Worm (Caenorhabditis elegans) whole organism, mixed stage, embryonic: ENCODE data around the gene Y37D8A.25.

Experiments
- M03D4.4 ChIP-seq: sonication (generic microtip); optimal IDR thresholded peaks from 2 replicates; lab custom pipeline; 2017; ENCODE audit warnings: mild to moderate bottlenecking, missing genetic modification characterization, missing compliant biosample characterization
- bed-3 ChIP-seq: fragments of 200-800 bp; sonication (Bioruptor generic); optimal IDR thresholded peaks from 3 replicates; lab custom pipeline; 2018; ENCODE audit warnings: mild to moderate bottlenecking, missing genetic modification characterization, moderate library complexity, missing compliant biosample characterization
- blmp-1 ChIP-seq: fragments of 150-350 bp; optimal IDR thresholded peaks from 2 replicates; lab custom pipeline; 2014; ENCODE audit warnings: missing biosample characterization, missing genetic modification characterization
- ceh-43 ChIP-seq: fragments of 200-800 bp; sonication (Bioruptor generic); optimal IDR thresholded peaks from 2 replicates; lab custom pipeline; 2018; ENCODE audit warnings: mild to moderate bottlenecking, missing genetic modification characterization, moderate library complexity, missing compliant biosample characterization
- ceh-83 ChIP-seq: fragments of 200-800 bp; sonication (Bioruptor generic); optimal IDR thresholded peaks from 2 replicates; lab custom pipeline; 2018; ENCODE audit warnings: mild to moderate bottlenecking, missing genetic modification characterization, missing compliant biosample characterization
- ces-1 ChIP-seq: fragments of 150-350 bp; optimal IDR thresholded peaks from 2 replicates; lab custom pipeline; 2014; ENCODE audit warnings: missing biosample characterization, missing genetic modification reagents, missing genetic modification characterization
- cnd-1 ChIP-seq: fragments of 200-800 bp; sonication (Bioruptor generic); optimal IDR thresholded peaks from 2 replicates; lab custom pipeline; 2018; ENCODE audit warnings: mild to moderate bottlenecking, missing genetic modification characterization, missing compliant biosample characterization
- drap-1 ChIP-seq: fragments of 200-800 bp; sonication (Bioruptor generic); optimal IDR thresholded peaks from 3 replicates; lab custom pipeline; 2018; ENCODE audit warnings: mild to moderate bottlenecking, missing genetic modification characterization, missing compliant biosample characterization
- elt-1 ChIP-seq: sonication (generic microtip); optimal IDR thresholded peaks from 2 replicates; lab custom pipeline; 2017; ENCODE audit warnings: missing genetic modification characterization, mild to moderate bottlenecking, missing compliant biosample characterization, antibody characterized with exemption, moderate library complexity, borderline replicate concordance; ENCODE audit not compliant: insufficient read depth
- elt-3 ChIP-seq: fragments of 150-350 bp; optimal IDR thresholded peaks from 2 replicates; lab custom pipeline; 2014; ENCODE audit warnings: missing biosample characterization, missing genetic modification characterization
- flh-1 ChIP-seq: fragments of 200-800 bp; sonication (Bioruptor generic); optimal IDR thresholded peaks from 2 replicates; lab custom pipeline; 2018; ENCODE audit warnings: mild to moderate bottlenecking, missing genetic modification characterization, moderate library complexity, missing compliant biosample characterization
- hlh-1 ChIP-seq: fragments of 150-350 bp; optimal IDR thresholded peaks from 2 replicates; lab custom pipeline; 2014; ENCODE audit warnings: missing biosample characterization, missing genetic modification reagents, missing genetic modification characterization
- lin-13 ChIP-seq: fragments of 150-350 bp; optimal IDR thresholded peaks from 2 replicates; lab custom pipeline; 2014; ENCODE audit warnings: missing biosample characterization, missing genetic modification characterization
- mab-5 ChIP-seq: fragments of 150-350 bp; optimal IDR thresholded peaks from 2 replicates; lab custom pipeline; 2014; ENCODE audit warnings: missing biosample characterization, missing genetic modification characterization
- mep-1 ChIP-seq: fragments of 150-350 bp; optimal IDR thresholded peaks from 2 replicates; lab custom pipeline; 2017; ENCODE audit warnings: missing biosample characterization, missing genetic modification reagents, missing genetic modification characterization, inconsistent platforms
- nhr-12 ChIP-seq: fragments of 150-350 bp; optimal IDR thresholded peaks from 2 replicates; lab custom pipeline; 2014; ENCODE audit warnings: missing biosample characterization, missing genetic modification characterization
- nhr-2 ChIP-seq: fragments of 150-350 bp; optimal IDR thresholded peaks from 2 replicates; lab custom pipeline; 2014; ENCODE audit warnings: missing biosample characterization, missing genetic modification characterization
- nhr-237 ChIP-seq: fragments of 150-350 bp; optimal IDR thresholded peaks from 2 replicates; lab custom pipeline; 2014; ENCODE audit warnings: missing biosample characterization, missing genetic modification characterization
- nhr-28 ChIP-seq: fragments of 150-350 bp; optimal IDR thresholded peaks from 2 replicates; lab custom pipeline; 2014; ENCODE audit warnings: missing biosample characterization, missing genetic modification characterization
- nhr-76 ChIP-seq: sonication (generic microtip); optimal IDR thresholded peaks from 2 replicates; lab custom pipeline; 2017; ENCODE audit warnings: missing biosample characterization, missing genetic modification characterization
- sem-2 ChIP-seq: fragments of 200-800 bp; sonication (Bioruptor generic); optimal IDR thresholded peaks from 2 replicates; lab custom pipeline; 2018; ENCODE audit warnings: mild to moderate bottlenecking, missing genetic modification characterization, missing compliant biosample characterization
- sptf-1 ChIP-seq: sonication (generic microtip); optimal IDR thresholded peaks from 2 replicates; lab custom pipeline; 2017; ENCODE audit warnings: mild to moderate bottlenecking, missing genetic modification characterization, moderate library complexity, missing compliant biosample characterization
- tbx-8 ChIP-seq: fragments of 200-800 bp; sonication (Bioruptor generic); optimal IDR thresholded peaks from 2 replicates; lab custom pipeline; 2018; ENCODE audit warnings: mild to moderate bottlenecking, missing genetic modification characterization, moderate library complexity, missing compliant biosample characterization
- unc-120 ChIP-seq: sonication (generic microtip); optimal IDR thresholded peaks from 2 replicates; lab custom pipeline; 2017; ENCODE audit warnings: missing genetic modification characterization, missing compliant biosample characterization; ENCODE audit not compliant: poor library complexity, severe bottlenecking
- unc-39 ChIP-seq: fragments of 150-350 bp; optimal IDR thresholded peaks from 2 replicates; lab custom pipeline; 2014; ENCODE audit warnings: missing biosample characterization, missing genetic modification characterization
- unc-62 ChIP-seq: fragments of 150-350 bp; optimal IDR thresholded peaks from 2 replicates; lab custom pipeline; 2014; ENCODE audit warnings: missing biosample characterization, missing genetic modification reagents, missing genetic modification characterization
- ztf-11 ChIP-seq: fragments of 150-350 bp; optimal IDR thresholded peaks from 2 replicates; lab custom pipeline; 2014; ENCODE audit warnings: missing biosample characterization, missing genetic modification characterization

Y37D8A.25 gene

DNA sequence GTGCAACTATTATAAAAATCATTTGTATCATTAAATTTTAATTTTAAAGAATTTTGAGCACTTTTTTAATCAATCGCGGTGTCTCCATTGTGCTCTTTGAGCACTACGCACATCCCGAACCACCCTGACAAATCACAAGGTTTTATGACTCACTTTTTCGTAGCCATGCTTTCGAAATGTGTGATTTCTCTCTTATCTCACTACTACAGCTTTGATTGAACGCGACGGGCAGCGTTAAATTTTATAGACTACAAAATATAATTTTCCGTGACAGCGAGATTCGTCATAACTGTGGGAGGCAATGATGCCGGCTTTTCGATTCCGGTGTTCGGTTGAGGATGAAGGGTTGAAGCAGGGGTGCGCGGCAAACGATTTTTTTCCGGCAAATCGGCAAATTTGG is 29.6 kb upstream of the Y37D8A.25 start:
- no peak for TF ChIP-seq blmp-1 (tag; lab: Kevin White, UChicago)
- TF ChIP-seq nhr-2 (tag; lab: Kevin White, UChicago): no peak
- TF ChIP-seq elt-3 (tag; lab: Kevin White, UChicago): no peak
- TF ChIP-seq nhr-237: no peak
- TF ChIP-seq tbx-8 (GFP tag; lab: Kevin White, UChicago): no peak
- no peak for TF ChIP-seq bed-3
- no peak for TF ChIP-seq ceh-43 (GFP tag; lab: Kevin White, UChicago)
- no peak for TF ChIP-seq sem-2
- no peak for TF ChIP-seq sptf-1 (tag; lab: Kevin White, UChicago)
- TF ChIP-seq nhr-28 (tag; lab: Kevin White, UChicago): no peak
- TF ChIP-seq nhr-12 (tag; lab: Kevin White, UChicago): no peak
- TF ChIP-seq ceh-83: no peak
- no peak for TF ChIP-seq elt-1
- no peak for TF ChIP-seq unc-39 (tag; lab: Kevin White, UChicago)
- TF ChIP-seq mep-1 (tag; lab: Kevin White, UChicago): no peak
- TF ChIP-seq unc-62 (GFP tag; lab: Kevin White, UChicago): no peak
- TF ChIP-seq flh-1 (GFP tag; lab: Kevin White, UChicago): no peak
- TF ChIP-seq cnd-1 (tag; lab: Kevin White, UChicago): no peak
- TF ChIP-seq nhr-76: no peak

DNA sequence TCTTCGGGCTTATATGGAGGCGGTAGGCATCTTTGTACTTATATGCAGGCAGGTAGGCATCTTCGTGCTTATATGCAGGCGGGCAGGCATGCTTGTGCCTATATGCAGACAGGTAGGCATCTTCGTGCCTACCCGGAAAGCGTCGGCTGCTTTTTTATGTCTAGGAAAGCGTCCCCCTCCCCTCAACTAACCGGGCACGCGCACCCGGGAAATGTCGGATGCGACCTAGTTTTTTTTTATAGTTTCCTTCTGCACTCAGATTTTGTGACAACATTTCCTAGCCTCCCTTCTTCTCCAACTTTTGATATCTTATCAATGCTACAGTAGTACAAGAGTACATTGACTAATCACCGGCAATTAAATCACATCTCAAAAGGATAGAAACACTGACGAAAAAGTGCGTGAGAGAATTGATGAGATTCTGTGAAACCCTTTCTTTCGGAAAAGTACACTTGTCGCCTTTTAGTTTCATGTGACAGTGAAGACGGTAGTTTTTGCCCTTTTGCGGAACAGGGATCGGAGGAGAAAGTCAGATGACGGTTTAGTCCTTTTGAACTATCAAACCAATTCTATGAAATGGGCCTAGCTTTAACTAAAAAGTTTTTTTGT is 29.0 kb upstream of the Y37D8A.25 start:
- TF ChIP-seq nhr-28 (tag; lab: Kevin White, UChicago): no peak

DNA sequence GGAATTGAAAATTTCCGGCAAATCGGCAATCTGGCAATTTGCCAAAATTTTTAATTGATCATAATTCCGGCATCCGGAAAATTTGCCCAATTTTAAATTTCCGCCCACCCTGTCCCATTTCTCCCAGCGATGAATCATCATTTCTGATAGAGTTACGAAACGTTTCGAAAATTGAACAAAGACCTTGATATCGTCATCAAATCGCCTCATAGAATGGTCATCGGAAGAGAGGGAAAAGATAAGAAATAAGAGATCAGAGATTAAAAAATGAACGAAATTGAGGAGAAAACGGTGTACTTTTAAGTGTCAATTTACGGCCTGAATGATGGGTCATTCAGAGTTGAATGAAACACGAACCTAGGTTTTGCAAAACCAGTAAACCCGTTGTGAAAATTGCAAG is 27.6 kb upstream of the Y37D8A.25 start:
- no peak for TF ChIP-seq nhr-2 (tag; lab: Kevin White, UChicago)
- peak; percentile 53 for TF ChIP-seq elt-3 (tag; lab: Kevin White, UChicago)

DNA sequence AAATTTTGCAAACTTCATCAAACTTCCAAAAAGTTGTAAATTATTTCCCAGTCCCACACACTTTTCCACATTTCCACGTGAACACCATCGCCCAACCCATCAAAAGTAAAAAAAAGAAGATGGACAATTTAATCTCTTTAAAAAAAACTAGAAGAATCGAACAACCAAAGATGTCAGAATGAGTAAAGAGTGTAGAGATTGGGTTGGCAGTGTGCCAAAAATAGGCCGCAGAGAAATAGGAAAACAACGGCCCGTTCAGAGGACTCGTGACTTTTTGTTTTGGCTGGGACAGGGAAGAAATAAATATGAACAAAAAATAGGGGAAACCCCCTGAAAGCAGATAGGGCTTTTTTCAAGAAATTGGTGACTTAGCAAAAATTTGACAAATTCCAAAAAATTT is 22.8 kb upstream of the Y37D8A.25 start:
- TF ChIP-seq sptf-1 (tag; lab: Kevin White, UChicago) (no peak), ceh-83 (no peak), ces-1 (GFP tag; lab: Kevin White, UChicago) (no peak), cnd-1 (tag; lab: Kevin White, UChicago) (no peak), mep-1 (tag; lab: Kevin White, UChicago) (no peak), elt-1 (no peak), unc-120 (no peak), lin-13 (tag; lab: Kevin White, UChicago) (no peak), M03D4.4 (no peak), flh-1 (GFP tag; lab: Kevin White, UChicago) (no peak)
- TF ChIP-seq, all 35 proteins: peak for 0

DNA sequence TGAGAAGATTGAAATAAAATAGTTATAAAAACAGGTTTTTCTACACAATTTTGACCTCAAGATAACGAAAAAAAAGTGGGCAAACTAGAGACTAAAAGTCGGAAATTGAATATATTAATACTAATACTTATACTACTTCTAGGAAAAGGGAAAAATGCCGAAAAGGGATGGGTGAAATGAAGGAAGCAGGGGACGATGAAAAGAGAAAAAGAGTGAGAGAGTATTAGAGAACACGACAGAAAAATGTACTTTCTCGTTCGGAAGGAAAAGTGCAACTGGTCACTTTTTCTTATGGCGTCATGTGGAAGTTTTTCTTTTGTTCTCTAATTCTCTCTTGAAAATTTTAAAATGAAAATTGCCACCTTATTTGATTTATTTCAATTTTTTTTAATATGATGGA is 21.3 kb upstream of the Y37D8A.25 start:
- peak; percentile 69 for TF ChIP-seq ces-1 (GFP tag; lab: Kevin White, UChicago)
- TF ChIP-seq mab-5: no peak

DNA sequence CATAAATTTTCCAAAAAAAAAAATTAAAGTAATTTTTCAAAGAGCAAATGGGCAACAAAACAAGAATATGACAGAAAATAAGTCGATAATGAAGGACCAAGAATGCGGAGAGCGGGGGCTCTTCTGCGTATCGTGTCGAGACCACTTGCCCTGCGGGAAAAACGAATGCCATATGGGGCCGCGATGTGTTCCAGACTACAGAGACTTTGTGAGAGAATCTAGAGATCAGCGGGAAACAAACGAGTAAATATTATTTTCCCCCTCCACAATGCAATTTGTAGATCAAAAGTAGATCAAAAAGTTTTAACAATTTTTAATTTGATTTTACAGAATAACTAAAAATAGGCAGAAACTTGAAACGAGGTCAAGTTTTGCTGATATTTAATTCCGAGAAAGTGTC is 20.2 kb upstream of the Y37D8A.25 start:
- TF ChIP-seq elt-1: no peak

DNA sequence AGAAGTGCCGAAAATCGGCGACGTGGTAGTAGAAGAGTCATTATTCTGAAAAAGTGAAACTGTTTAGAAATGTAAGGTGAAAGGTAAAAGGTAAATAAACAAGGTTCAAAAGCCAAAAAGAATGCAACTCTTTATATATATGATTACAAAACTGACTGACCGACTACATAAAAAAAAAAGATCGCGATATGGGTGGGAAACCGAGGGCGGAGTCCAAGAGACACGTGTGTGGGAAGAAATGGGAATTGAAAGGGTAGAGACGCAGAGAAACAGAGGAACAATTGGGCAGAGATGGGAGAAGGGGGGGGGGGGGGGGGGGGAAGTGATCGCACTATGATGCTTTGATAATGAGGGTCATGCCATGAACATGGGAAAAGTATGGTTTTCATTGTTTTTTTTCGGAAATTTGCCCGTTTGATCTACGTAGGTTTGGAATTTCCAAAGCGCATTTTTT is 18.9 kb upstream of the Y37D8A.25 start, which contains the start of gene Y37D8A.4:
Gene Y37D8A.4, minus strand, starts transcription at position 51 of the 454 bp plus-strand sequence.
- TF ChIP-seq drap-1 (GFP tag; lab: Kevin White, UChicago) (no peak), unc-39 (tag; lab: Kevin White, UChicago) (no peak), mab-5 (no peak), M03D4.4 (no peak), sptf-1 (tag; lab: Kevin White, UChicago) (no peak), mep-1 (tag; lab: Kevin White, UChicago) (no peak), hlh-1 (no peak), ztf-11 (tag; lab: Kevin White, UChicago) (no peak), cnd-1 (tag; lab: Kevin White, UChicago) (no peak), unc-62 (GFP tag; lab: Kevin White, UChicago) (no peak), lin-13 (tag; lab: Kevin White, UChicago) (no peak)
